Worm (Caenorhabditis elegans) whole organism, L2 larva: ENCODE measurements around the gene twk-48.

ENCODE experiments used
- R02D3.7 ChIP-seq: fragments of 150-350 bp; optimal IDR thresholded peaks from 2 replicates; lab custom pipeline; 2014; ENCODE audit warnings: missing biosample characterization, missing genetic modification characterization
- aly-2 ChIP-seq: fragments of 150-350 bp; optimal IDR thresholded peaks from 2 replicates; lab custom pipeline; 2014; ENCODE audit warnings: missing biosample characterization, missing genetic modification characterization
- ama-1 ChIP-seq: fragments of 150-350 bp; optimal IDR thresholded peaks from 2 replicates; lab custom pipeline; 2018; ENCODE audit warnings: inconsistent platforms
- elt-1 ChIP-seq: fragments of 150-350 bp; optimal IDR thresholded peaks from 2 replicates; lab custom pipeline; 2014; ENCODE audit warnings: missing biosample characterization, missing genetic modification characterization
- fos-1 ChIP-seq: fragments of 150-350 bp; optimal IDR thresholded peaks from 2 replicates; lab custom pipeline; 2014; ENCODE audit warnings: missing biosample characterization, missing genetic modification characterization
- gmeb-1 ChIP-seq: fragments of 150-350 bp; optimal IDR thresholded peaks from 2 replicates; lab custom pipeline; 2014; ENCODE audit warnings: missing biosample characterization, missing genetic modification characterization
- lin-11 ChIP-seq: fragments of 150-350 bp; sonication (generic microtip); optimal IDR thresholded peaks from 2 replicates; lab custom pipeline; 2014; ENCODE audit warnings: missing biosample characterization, missing genetic modification characterization, inconsistent platforms, mixed read lengths
- lin-13 ChIP-seq: fragments of 150-350 bp; optimal IDR thresholded peaks from 2 replicates; lab custom pipeline; 2014; ENCODE audit warnings: missing biosample characterization, missing genetic modification reagents, missing genetic modification characterization
- nhr-237 ChIP-seq: fragments of 150-350 bp; optimal IDR thresholded peaks from 2 replicates; lab custom pipeline; 2014; ENCODE audit warnings: missing biosample characterization, missing genetic modification characterization
- sem-4 ChIP-seq: fragments of 150-350 bp; optimal IDR thresholded peaks from 2 replicates; lab custom pipeline; 2014; ENCODE audit warnings: missing biosample characterization, missing genetic modification reagents, missing genetic modification characterization
- unc-55 ChIP-seq: fragments of 150-350 bp; sonication (generic microtip); optimal IDR thresholded peaks from 3 replicates; lab custom pipeline; 2014; ENCODE audit warnings: missing biosample characterization, missing genetic modification reagents, missing genetic modification characterization
- unc-62 ChIP-seq: fragments of 150-350 bp; optimal IDR thresholded peaks from 2 replicates; lab custom pipeline; 2014; ENCODE audit warnings: missing biosample characterization, missing genetic modification reagents, missing genetic modification characterization
- ztf-4 ChIP-seq: fragments of 150-350 bp; optimal IDR thresholded peaks from 2 replicates; lab custom pipeline; 2014; ENCODE audit warnings: missing biosample characterization, missing genetic modification characterization

DNA sequence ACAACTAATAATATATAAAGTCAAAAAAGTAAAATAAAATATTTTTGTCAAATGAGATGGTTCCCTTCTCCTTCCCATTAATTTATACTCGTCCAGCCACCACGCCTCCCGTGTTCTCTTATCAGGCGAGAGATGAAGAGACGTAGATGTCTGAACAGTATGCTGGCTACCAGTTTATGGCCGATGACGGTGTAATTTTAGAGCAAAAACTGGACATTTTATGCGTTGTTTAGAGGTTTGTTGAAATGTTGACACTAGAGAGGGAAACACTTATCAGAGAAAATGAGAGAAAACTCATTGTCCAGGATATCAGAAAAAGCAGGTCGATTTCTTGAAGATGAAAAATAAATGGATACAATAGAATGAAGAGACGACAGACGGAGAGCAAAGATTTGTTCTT is 3.4 kb upstream of the twk-48 start:
- no peak for TF ChIP-seq unc-62 (GFP tag; lab: Kevin White, UChicago)
- no peak for TF ChIP-seq aly-2 (tag; lab: Kevin White, UChicago)
- no peak for TF ChIP-seq ama-1 (lab: Kevin White, UChicago)
- TF ChIP-seq unc-55 (GFP tag; lab: Kevin White, UChicago) = no peak
- no peak for TF ChIP-seq elt-1 (tag; lab: Kevin White, UChicago)
- no peak for TF ChIP-seq lin-11 (tag; lab: Kevin White, UChicago)
- TF ChIP-seq nhr-237 (tag; lab: Kevin White, UChicago) = no peak
- no peak for TF ChIP-seq sem-4
- no peak for TF ChIP-seq gmeb-1
- TF ChIP-seq ztf-4 = no peak
- no peak for TF ChIP-seq R02D3.7
- no peak for TF ChIP-seq lin-13 (GFP tag; lab: Kevin White, UChicago)
- peak; percentile 56 for TF ChIP-seq fos-1
